Fruit fly (Drosophila melanogaster): ENCODE measurements around the gene FoxP.
A peak's percentile ranks its signal among the peaks of the same experiment; 100 is the strongest.

Gene FoxP

dm6 chr3R:9730784-9731183, at the start of gene FoxP:
FoxP (minus strand) TSS chr3R:9730872.
- TF ChIP-seq Hnf4 (GFP tag; optimal IDR thresholded peaks at IDR 0.05): no peak
- peak; percentile 59 for TF ChIP-seq Dif (GFP tag; optimal IDR thresholded peaks at IDR 0.05; ENCODE audit: partially characterized antibody)
- TF ChIP-seq Vsx2 (GFP tag; optimal IDR thresholded peaks at IDR 0.05; ENCODE audit: partially characterized antibody): peak; percentile 94

dm6 chr3R:9779764-9780163, 49.1 kb upstream of the FoxP start, which contains the start of gene CG12947:
CG12947 (plus strand) TSS chr3R:9780064.
- TF ChIP-seq OdsH (GFP tag; optimal IDR thresholded peaks at IDR 0.05) (no peak), fru (GFP tag; optimal IDR thresholded peaks at IDR 0.05) (no peak), br (GFP tag; optimal IDR thresholded peaks at IDR 0.05) (no peak), N (GFP tag; optimal IDR thresholded peaks at IDR 0.05) (no peak), usp (GFP tag; optimal IDR thresholded peaks at IDR 0.05) (no peak), dmrt93B (GFP tag; optimal IDR thresholded peaks at IDR 0.05) (no peak), dsf (GFP tag; optimal IDR thresholded peaks at IDR 0.05; ENCODE audit: borderline replicate concordance) (no peak), CG32264 (GFP tag; optimal IDR thresholded peaks at IDR 0.05) (no peak), GATAd (GFP tag; optimal IDR thresholded peaks at IDR 0.05) (no peak), Jra (GFP tag; optimal IDR thresholded peaks at IDR 0.05) (no peak), jim (GFP tag; optimal IDR thresholded peaks at IDR 0.05) (no peak), CG9705 (GFP tag; optimal IDR thresholded peaks at IDR 0.05) (no peak), dl (GFP tag; optimal IDR thresholded peaks at IDR 0.05; ENCODE audit: insufficient read depth in 1 of 2, partially characterized antibody in 2 of 2) (no peak), foxo (GFP tag; optimal IDR thresholded peaks at IDR 0.05) (no peak), Dif (GFP tag; optimal IDR thresholded peaks at IDR 0.05; ENCODE audit: partially characterized antibody) (no peak), Abd-B (GFP tag; optimal IDR thresholded peaks at IDR 0.05) (no peak), HLH106 (tag; optimal IDR thresholded peaks at IDR 0.05) (no peak), Rel (GFP tag; optimal IDR thresholded peaks at IDR 0.05) (no peak), Rel (tag; optimal IDR thresholded peaks at IDR 0.05) (no peak)

DNA sequence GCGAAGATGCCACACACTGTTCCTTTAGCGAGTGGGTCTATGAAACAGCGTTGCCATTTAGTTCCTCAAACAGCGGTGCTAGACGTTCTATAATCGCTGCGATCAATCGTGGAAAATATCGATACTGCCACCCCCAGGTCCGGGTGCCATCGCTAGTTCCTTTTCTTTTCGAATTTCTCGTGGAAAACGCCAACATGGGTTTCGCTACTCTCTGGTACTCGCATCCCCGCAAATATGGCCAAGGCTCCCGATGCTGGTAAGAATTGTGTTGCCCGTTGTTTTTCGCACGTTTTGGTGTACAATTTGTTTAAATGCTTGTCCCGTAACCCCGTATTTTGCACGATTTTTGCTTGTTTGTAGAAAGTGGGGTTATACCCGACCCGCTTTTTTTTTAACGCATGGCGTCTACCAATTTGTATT, 47.3 kb upstream of the FoxP start, which contains the start of gene RpS29:
RpS29 (plus strand) TSS at position 102 of the 420 bp plus-strand sequence.
- TF ChIP-seq tai (GFP tag; optimal IDR thresholded peaks at IDR 0.05): no peak
- TF ChIP-seq CG32264 (GFP tag; optimal IDR thresholded peaks at IDR 0.05): no peak
- no peak for TF ChIP-seq lola (GFP tag; optimal IDR thresholded peaks at IDR 0.05)
- TF ChIP-seq Myc (optimal IDR thresholded peaks at IDR 0.05): peak; percentile 70
- peak; percentile 67 for TF ChIP-seq Jra (GFP tag; optimal IDR thresholded peaks at IDR 0.05)
- peak; percentile 72 for TF ChIP-seq Sp1 (GFP tag; optimal IDR thresholded peaks at IDR 0.05)
- TF ChIP-seq usp (GFP tag; optimal IDR thresholded peaks at IDR 0.05): no peak
- TF ChIP-seq GATAd (GFP tag; optimal IDR thresholded peaks at IDR 0.05): no peak
- no peak for TF ChIP-seq Dfd (GFP tag; optimal IDR thresholded peaks at IDR 0.05)
- TF ChIP-seq CG9705 (GFP tag; optimal IDR thresholded peaks at IDR 0.05): peak; percentile 85
- TF ChIP-seq Hr83 (GFP tag; optimal IDR thresholded peaks at IDR 0.05; ENCODE audit: poor library complexity, severe bottlenecking): peak; percentile 98
- peak; percentile 77 for TF ChIP-seq ey (GFP tag; optimal IDR thresholded peaks at IDR 0.05)
- no peak for TF ChIP-seq Hr78 (GFP tag; optimal IDR thresholded peaks at IDR 0.05)
- TF ChIP-seq sage (GFP tag; optimal IDR thresholded peaks at IDR 0.05): no peak
- TF ChIP-seq jim (GFP tag; optimal IDR thresholded peaks at IDR 0.05): peak; percentile 92
- TF ChIP-seq Hnf4 (GFP tag; optimal IDR thresholded peaks at IDR 0.05): peak; percentile 84
- peak; percentile 86 for TF ChIP-seq h (GFP tag; optimal IDR thresholded peaks at IDR 0.05)
- no peak for TF ChIP-seq pan (optimal IDR thresholded peaks at IDR 0.05)
- no peak for TF ChIP-seq N (GFP tag; optimal IDR thresholded peaks at IDR 0.05)
- peak; percentile 83 for TF ChIP-seq br (GFP tag; optimal IDR thresholded peaks at IDR 0.05)
- no peak for TF ChIP-seq Abd-B (GFP tag; optimal IDR thresholded peaks at IDR 0.05)
- peak; percentile 73 for TF ChIP-seq OdsH (GFP tag; optimal IDR thresholded peaks at IDR 0.05)
- TF ChIP-seq woc (GFP tag; optimal IDR thresholded peaks at IDR 0.05): no peak
- TF ChIP-seq dsf (GFP tag; optimal IDR thresholded peaks at IDR 0.05; ENCODE audit: borderline replicate concordance): peak; percentile 48
- TF ChIP-seq Mio (GFP tag; optimal IDR thresholded peaks at IDR 0.05): no peak
- TF ChIP-seq brk (GFP tag; optimal IDR thresholded peaks at IDR 0.05): no peak
- peak; percentile 83 for TF ChIP-seq sv (GFP tag; optimal IDR thresholded peaks at IDR 0.05)
- TF ChIP-seq rgr (GFP tag; optimal IDR thresholded peaks at IDR 0.05): peak; percentile 87
- TF ChIP-seq Dif (GFP tag; optimal IDR thresholded peaks at IDR 0.05; ENCODE audit: partially characterized antibody): peak; percentile 28
- no peak for TF ChIP-seq dl (GFP tag; optimal IDR thresholded peaks at IDR 0.05; ENCODE audit: insufficient read depth in 1 of 2, partially characterized antibody in 2 of 2)
- TF ChIP-seq HLH106 (tag; optimal IDR thresholded peaks at IDR 0.05): peak; percentile 72
- no peak for TF ChIP-seq CrebA (GFP tag; optimal IDR thresholded peaks at IDR 0.05; ENCODE audit: borderline replicate concordance)
- peak; percentile 72 for TF ChIP-seq fru (GFP tag; optimal IDR thresholded peaks at IDR 0.05)
- TF ChIP-seq Vsx2 (GFP tag; optimal IDR thresholded peaks at IDR 0.05; ENCODE audit: partially characterized antibody): no peak
- TF ChIP-seq psq (GFP tag; optimal IDR thresholded peaks at IDR 0.05): peak; percentile 68
- peak; percentile 74 for TF ChIP-seq dmrt93B (GFP tag; optimal IDR thresholded peaks at IDR 0.05)
- no peak for TF ChIP-seq Rel (GFP tag; optimal IDR thresholded peaks at IDR 0.05)
- TF ChIP-seq Rel (tag; optimal IDR thresholded peaks at IDR 0.05): peak; percentile 69
- TF ChIP-seq foxo (GFP tag; optimal IDR thresholded peaks at IDR 0.05): peak in 1 of 2 experiments; percentile 91

Measured in whole organism, wandering third instar larva.